Fruit fly (Drosophila melanogaster) whole organism, embryonic: ENCODE results near the gene RpL15.

Experiments used
- Atf3 ChIP-seq: fragments of 200-800 bp; sonication (Bioruptor generic); optimal IDR thresholded peaks from 3 replicates; lab custom pipeline; 2016; ENCODE audit warnings: missing biosample characterization, missing genetic modification characterization
- B-H2 ChIP-seq: fragments of 200-800 bp; sonication (Bioruptor generic); optimal IDR thresholded peaks from 2 replicates; lab custom pipeline; 2018; ENCODE audit warnings: missing biosample characterization, mild to moderate bottlenecking, missing genetic modification characterization
- Bdp1 ChIP-seq: fragments of 200-800 bp; sonication (Bioruptor generic); optimal IDR thresholded peaks from 3 replicates; lab custom pipeline; 2016; ENCODE audit warnings: missing biosample characterization, missing genetic modification characterization
- CG10543 ChIP-seq: fragments of 200-800 bp; sonication (Bioruptor generic); optimal IDR thresholded peaks from 3 replicates; lab custom pipeline; 2017; ENCODE audit warnings: missing biosample characterization, mild to moderate bottlenecking, missing genetic modification characterization, moderate library complexity
- CG11723 ChIP-seq: fragments of 200-800 bp; sonication (Bioruptor generic); optimal IDR thresholded peaks from 2 replicates; lab custom pipeline; 2017; ENCODE audit warnings: missing biosample characterization, mild to moderate bottlenecking, missing genetic modification characterization
- CG1233 ChIP-seq: fragments of 200-800 bp; sonication (Bioruptor generic); optimal IDR thresholded peaks from 4 replicates; lab custom pipeline; 2018; ENCODE audit warnings: missing biosample characterization, mild to moderate bottlenecking, missing genetic modification characterization
- CG13296 ChIP-seq: fragments of 200-800 bp; sonication (Bioruptor generic); optimal IDR thresholded peaks from 3 replicates; lab custom pipeline; 2018; ENCODE audit warnings: missing biosample characterization, mild to moderate bottlenecking, missing genetic modification characterization
- CG14710 ChIP-seq: fragments of 200-800 bp; sonication (Bioruptor generic); optimal IDR thresholded peaks from 3 replicates; lab custom pipeline; 2019; ENCODE audit warnings: missing biosample characterization, mild to moderate bottlenecking, missing genetic modification characterization, moderate library complexity
- CG15269 ChIP-seq: fragments of 200-800 bp; sonication (Bioruptor generic); optimal IDR thresholded peaks from 2 replicates; lab custom pipeline; 2018; ENCODE audit warnings: missing biosample characterization, mild to moderate bottlenecking, missing genetic modification characterization, moderate library complexity
- CG16863 ChIP-seq: fragments of 200-800 bp; sonication (Bioruptor generic); optimal IDR thresholded peaks from 3 replicates; lab custom pipeline; 2016; ENCODE audit warnings: missing biosample characterization, missing genetic modification characterization
- CG18262 ChIP-seq: fragments of 200-800 bp; optimal IDR thresholded peaks from 3 replicates; lab custom pipeline; 2019; ENCODE audit warnings: missing biosample characterization, mild to moderate bottlenecking, missing genetic modification characterization, moderate library complexity
- CG18764 ChIP-seq: fragments of 200-800 bp; sonication (Bioruptor generic); optimal IDR thresholded peaks from 3 replicates; lab custom pipeline; 2016; ENCODE audit warnings: missing biosample characterization, missing genetic modification characterization
- CG33213 ChIP-seq: fragments of 200-800 bp; sonication (Bioruptor generic); optimal IDR thresholded peaks from 3 replicates; lab custom pipeline; 2016; ENCODE audit warnings: missing biosample characterization, missing genetic modification characterization
- CG3995 ChIP-seq: fragments of 200-800 bp; sonication (Bioruptor generic); optimal IDR thresholded peaks from 3 replicates; lab custom pipeline; 2016; ENCODE audit warnings: missing biosample characterization, missing genetic modification characterization
- CG43689 ChIP-seq: fragments of 200-800 bp; sonication (Bioruptor generic); IDR thresholded peaks from 2 replicates; pipeline ENCODE4 v1.3.6; 2022; ENCODE audit warnings: missing biosample characterization, missing genetic modification characterization
- CG5245 ChIP-seq: fragments of 200-800 bp; sonication (Bioruptor generic); optimal IDR thresholded peaks from 3 replicates; lab custom pipeline; 2016; ENCODE audit warnings: missing biosample characterization, missing genetic modification characterization
- CG6683 ChIP-seq: fragments of 200-800 bp; sonication (Bioruptor generic); optimal IDR thresholded peaks from 2 replicates; lab custom pipeline; 2017; ENCODE audit warnings: missing biosample characterization, mild to moderate bottlenecking, missing genetic modification characterization, missing genetic modification reagents
- CG7357 ChIP-seq: fragments of 200-800 bp; sonication (Bioruptor generic); IDR thresholded peaks from 3 replicates; pipeline ENCODE4 v1.3.6; 2022; ENCODE audit warnings: missing biosample characterization, missing genetic modification characterization
- CG7928 ChIP-seq: fragments of 200-800 bp; sonication (Bioruptor generic); optimal IDR thresholded peaks from 2 replicates; lab custom pipeline; 2017; ENCODE audit warnings: missing biosample characterization, mild to moderate bottlenecking, missing genetic modification characterization
- CG9932 ChIP-seq: fragments of 200-800 bp; sonication (Bioruptor generic); IDR thresholded peaks from 2 replicates; pipeline ENCODE4 v1.3.6; 2022; ENCODE audit warnings: missing biosample characterization, missing genetic modification characterization
- CoRest ChIP-seq: fragments of 200-800 bp; sonication (Bioruptor generic); optimal IDR thresholded peaks from 3 replicates; lab custom pipeline; 2018; ENCODE audit warnings: missing biosample characterization, mild to moderate bottlenecking, missing genetic modification characterization, moderate library complexity
- CrebB ChIP-seq: fragments of 200-800 bp; sonication (Bioruptor generic); optimal IDR thresholded peaks from 3 replicates; lab custom pipeline; 2018; ENCODE audit warnings: missing biosample characterization, mild to moderate bottlenecking, missing genetic modification characterization
- D19B ChIP-seq: fragments of 200-800 bp; sonication (Bioruptor generic); optimal IDR thresholded peaks from 2 replicates; lab custom pipeline; 2017; ENCODE audit warnings: missing biosample characterization, mild to moderate bottlenecking, missing genetic modification characterization
- E2f2 ChIP-seq: fragments of 200-800 bp; sonication (Bioruptor generic); IDR thresholded peaks from 2 replicates; pipeline ENCODE4 v1.3.6; 2022; ENCODE audit warnings: missing biosample characterization, missing genetic modification characterization
- ERR ChIP-seq: fragments of 200-800 bp; sonication (Bioruptor generic); optimal IDR thresholded peaks from 2 replicates; lab custom pipeline; 2016; ENCODE audit warnings: missing biosample characterization, missing genetic modification characterization
- GATAe ChIP-seq: fragments of 200-800 bp; sonication (Bioruptor generic); conservative IDR thresholded peaks from 2 replicates; pipeline ENCODE4 v1.3.6; 2022; ENCODE audit warnings: missing biosample characterization, missing genetic modification characterization
- H15 ChIP-seq: fragments of 200-800 bp; sonication (Bioruptor generic); IDR thresholded peaks from 3 replicates; pipeline ENCODE4 v1.3.6; 2022; ENCODE audit warnings: missing biosample characterization, missing genetic modification characterization
- MTF-1 ChIP-seq: fragments of 200-800 bp; sonication (Bioruptor generic); optimal IDR thresholded peaks from 2 replicates; lab custom pipeline; 2018; ENCODE audit warnings: missing biosample characterization, mild to moderate bottlenecking, missing genetic modification characterization, borderline replicate concordance
- NK7.1 ChIP-seq: fragments of 200-800 bp; sonication (Bioruptor generic); optimal IDR thresholded peaks from 3 replicates; lab custom pipeline; 2016; ENCODE audit warnings: missing biosample characterization, missing genetic modification characterization
- Scr ChIP-seq: fragments of 200-800 bp; sonication (Bioruptor generic); IDR thresholded peaks from 2 replicates; pipeline ENCODE4 v1.3.6; 2022; ENCODE audit warnings: missing biosample characterization, missing genetic modification characterization; ENCODE audit not compliant: partially characterized antibody
- Sin3A ChIP-seq: fragments of >200 bp; optimal IDR thresholded peaks from 2 replicates; lab custom pipeline; 2018
- ab ChIP-seq: fragments of 200-800 bp; sonication (Bioruptor generic); optimal IDR thresholded peaks from 2 replicates; lab custom pipeline; 2016; ENCODE audit warnings: missing biosample characterization, missing genetic modification characterization
- chinmo ChIP-seq: fragments of 200-800 bp; sonication (Bioruptor generic); IDR thresholded peaks from 4 replicates; pipeline ENCODE4 v1.3.6; 2022; ENCODE audit warnings: missing biosample characterization, missing genetic modification characterization; ENCODE audit not compliant: partially characterized antibody
- chn ChIP-seq: fragments of 200-800 bp; sonication (Bioruptor generic); optimal IDR thresholded peaks from 2 replicates; lab custom pipeline; 2016; ENCODE audit warnings: missing biosample characterization, missing genetic modification characterization
- ci ChIP-seq: fragments of 200-800 bp; sonication (Bioruptor generic); IDR thresholded peaks from 3 replicates; pipeline ENCODE4 v1.3.6; 2022; ENCODE audit warnings: missing biosample characterization, missing genetic modification characterization
- dimm ChIP-seq: fragments of 200-800 bp; sonication (Bioruptor generic); IDR thresholded peaks from 2 replicates; pipeline ENCODE4 v1.3.6; 2022; ENCODE audit warnings: missing biosample characterization, missing genetic modification characterization
- dmrt99B ChIP-seq: fragments of 200-800 bp; sonication (Bioruptor generic); optimal IDR thresholded peaks from 2 replicates; lab custom pipeline; 2018; ENCODE audit warnings: missing biosample characterization, mild to moderate bottlenecking, missing genetic modification characterization, moderate library complexity
- dysf ChIP-seq: fragments of 200-800 bp; sonication (Bioruptor generic); IDR thresholded peaks from 3 replicates; pipeline ENCODE4 v1.3.6; 2022; ENCODE audit warnings: missing biosample characterization, missing genetic modification characterization
- fd102C ChIP-seq: fragments of 200-800 bp; sonication (Bioruptor generic); optimal IDR thresholded peaks from 2 replicates; lab custom pipeline; 2018; ENCODE audit warnings: missing biosample characterization, mild to moderate bottlenecking, missing genetic modification characterization, moderate library complexity
- fd64A ChIP-seq: fragments of 200-800 bp; sonication (Bioruptor generic); optimal IDR thresholded peaks from 3 replicates; lab custom pipeline; 2018; ENCODE audit warnings: missing biosample characterization, mild to moderate bottlenecking, missing genetic modification characterization
- hb ChIP-seq: fragments of 200-800 bp; sonication (Bioruptor generic); IDR thresholded peaks from 3 replicates; pipeline ENCODE4 v1.3.6; 2022; ENCODE audit warnings: missing biosample characterization, missing genetic modification characterization; ENCODE audit not compliant: partially characterized antibody
- hkb ChIP-seq, 2 experiments: fragments of 200-800 bp in 1 of 2; fragments of >200 bp in 1 of 2; sonication (Bioruptor generic) in 1 of 2; IDR thresholded peaks in 1 of 2; optimal IDR thresholded peaks in 1 of 2; 2 replicates each; pipeline versions ENCODE4 v1.3.6 to Lab custom; 2017 to 2022; ENCODE audit warnings: missing biosample characterization in 1 of 2, missing genetic modification characterization in 1 of 2
- nmo ChIP-seq: fragments of 200-800 bp; sonication (Bioruptor generic); optimal IDR thresholded peaks from 2 replicates; lab custom pipeline; 2018; ENCODE audit warnings: missing biosample characterization, mild to moderate bottlenecking, missing genetic modification characterization, moderate library complexity
- oc ChIP-seq: fragments of 200-800 bp; sonication (Bioruptor generic); optimal IDR thresholded peaks from 2 replicates; lab custom pipeline; 2018; ENCODE audit warnings: missing biosample characterization, mild to moderate bottlenecking, missing genetic modification characterization, moderate library complexity
- otp ChIP-seq: fragments of 200-800 bp; sonication (Bioruptor generic); IDR thresholded peaks from 3 replicates; pipeline ENCODE4, ENCODE4 v1.3.6; 2022; ENCODE audit warnings: missing biosample characterization, missing genetic modification characterization
- pfk ChIP-seq: fragments of 200-800 bp; sonication (Bioruptor generic); optimal IDR thresholded peaks from 2 replicates; lab custom pipeline; 2018; ENCODE audit warnings: missing biosample characterization, mild to moderate bottlenecking, missing genetic modification characterization, moderate library complexity
- pnt ChIP-seq: fragments of 200-800 bp; sonication (Bioruptor generic); optimal IDR thresholded peaks from 3 replicates; lab custom pipeline; 2016; ENCODE audit warnings: missing biosample characterization, missing genetic modification characterization
- pum ChIP-seq: fragments of 200-800 bp; sonication (Bioruptor generic); optimal IDR thresholded peaks from 2 replicates; lab custom pipeline; 2016; ENCODE audit warnings: missing biosample characterization, missing genetic modification characterization
- tx ChIP-seq: fragments of 200-800 bp; sonication (Bioruptor generic); optimal IDR thresholded peaks from 2 replicates; lab custom pipeline; 2016; ENCODE audit warnings: missing biosample characterization, missing genetic modification characterization
- unpg ChIP-seq: fragments of 200-800 bp; sonication (Bioruptor generic); optimal IDR thresholded peaks from 3 replicates; lab custom pipeline; 2018; ENCODE audit warnings: missing biosample characterization, mild to moderate bottlenecking, missing genetic modification characterization, moderate library complexity
- z ChIP-seq: fragments of 200-800 bp; sonication (Bioruptor generic); IDR thresholded peaks from 3 replicates; pipeline ENCODE4 v1.3.6; 2022; ENCODE audit warnings: missing biosample characterization, missing genetic modification characterization

RpL15 gene

dm6 chr3L:27279041-27279671 is 12.1 kb downstream of the RpL15 start, which contains the start of gene Dbp80 (continued):
- TF ChIP-seq Bdp1 (GFP tag; lab: Kevin White, UChicago) (no peak), chinmo (no peak), pfk (GFP tag; lab: Kevin White, UChicago) (peak; percentile 63), CG33213 (GFP tag; lab: Kevin White, UChicago) (peak; percentile 85), MTF-1 (GFP tag; lab: Kevin White, UChicago) (no peak), CG16863 (no peak), D19B (GFP tag; lab: Kevin White, UChicago) (no peak), ci (GFP tag; lab: Robert Waterston, UW) (no peak), unpg (GFP tag; lab: Kevin White, UChicago) (no peak), Scr (GFP tag; lab: Robert Waterston, UW) (no peak), CG7357 (GFP tag; lab: Robert Waterston, UW) (peak; percentile 99), dysf (GFP tag; lab: Robert Waterston, UW) (no peak), NK7.1 (GFP tag; lab: Kevin White, UChicago) (no peak), z (no peak), CG18764 (peak; percentile 31), CG7928 (GFP tag; lab: Kevin White, UChicago) (no peak), H15 (GFP tag; lab: Robert Waterston, UW) (no peak), Atf3 (GFP tag; lab: Kevin White, UChicago) (no peak), pum (GFP tag; lab: Kevin White, UChicago) (no peak), Sin3A (no peak), chn (GFP tag; lab: Kevin White, UChicago) (no peak), CrebB (tag; lab: Kevin White, UChicago) (no peak), ab (no peak), CoRest (peak; percentile 47), pnt (no peak), CG15269 (tag; lab: Kevin White, UChicago) (no peak), CG14710 (tag; lab: Kevin White, UChicago) (no peak), hkb (optimal IDR thresholded peaks at IDR 0.05; lab: Kevin White, UChicago) (no peak), hkb (GFP tag; IDR thresholded peaks at IDR 0.05; lab: Robert Waterston, UW) (no peak), fd64A (GFP tag; lab: Kevin White, UChicago) (no peak), oc (no peak), CG3995 (GFP tag; lab: Kevin White, UChicago) (peak; percentile 17), CG18262 (tag; lab: Kevin White, UChicago) (no peak), B-H2 (GFP tag; lab: Kevin White, UChicago) (no peak), CG6683 (GFP tag; lab: Kevin White, UChicago) (no peak), CG1233 (GFP tag; lab: Kevin White, UChicago) (no peak), dimm (GFP tag; lab: Robert Waterston, UW) (no peak), fd102C (no peak), CG13296 (GFP tag; lab: Kevin White, UChicago) (no peak), CG9932 (GFP tag; lab: Robert Waterston, UW) (no peak), GATAe (no peak), CG10543 (GFP tag; lab: Kevin White, UChicago) (no peak), CG5245 (no peak), CG11723 (GFP tag; lab: Kevin White, UChicago) (peak; percentile 95), nmo (GFP tag; lab: Kevin White, UChicago) (peak; percentile 75), hb (GFP tag; lab: Robert Waterston, UW) (no peak), dmrt99B (tag; lab: Kevin White, UChicago) (no peak), E2f2 (no peak), tx (no peak), CG43689 (no peak), otp (GFP tag; lab: Robert Waterston, UW) (no peak), ERR (GFP tag; lab: Kevin White, UChicago) (no peak)
